Fruit fly (Drosophila melanogaster) whole organism, embryonic: ENCODE results near the gene Der-2.

Source experiments
- CG3995 ChIP-seq: fragments of 200-800 bp; sonication (Bioruptor generic); optimal IDR thresholded peaks from 3 replicates; lab custom pipeline; 2016; ENCODE audit warnings: missing biosample characterization, missing genetic modification characterization
- Oli ChIP-seq: fragments of 200-800 bp; sonication (Bioruptor generic); optimal IDR thresholded peaks from 2 replicates; lab custom pipeline; 2018; ENCODE audit warnings: missing biosample characterization, mild to moderate bottlenecking, missing genetic modification characterization, moderate library complexity
- chif ChIP-seq, 2 experiments: fragments of 200-800 bp; sonication (Bioruptor generic); optimal IDR thresholded peaks; 3 replicates each; lab custom pipeline; 2016; ENCODE audit warnings: missing biosample characterization in 2 of 2, missing genetic modification characterization in 2 of 2

DNA sequence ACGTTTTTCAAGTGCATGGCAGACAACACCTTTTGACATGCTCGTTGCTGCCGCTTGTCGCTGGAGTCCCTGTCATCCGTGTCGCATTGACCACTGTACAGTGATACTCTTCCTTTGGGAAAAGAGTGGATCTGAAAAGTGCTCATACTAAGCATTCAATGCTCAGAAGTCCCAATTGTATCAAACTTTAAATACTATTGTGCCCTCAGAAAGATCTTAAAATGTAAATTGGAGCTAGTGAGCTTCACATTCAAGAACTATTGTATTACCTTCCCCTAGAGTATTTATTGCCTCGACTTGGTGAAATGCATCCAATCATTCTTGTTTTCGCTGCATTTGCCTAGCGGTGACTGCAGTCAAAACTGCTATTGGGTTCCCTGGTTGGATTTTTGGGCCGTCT lies 39.4 kb upstream of the Der-2 start:
- TF ChIP-seq CG3995 (GFP tag; lab: Kevin White, UChicago), result no peak
- TF ChIP-seq chif (GFP tag; optimal IDR thresholded peaks at IDR 0.05; lab: Kevin White, UChicago), result no peak
- no peak for TF ChIP-seq Oli (tag; lab: Kevin White, UChicago)
